Fruit fly (Drosophila melanogaster): ENCODE results near the gene CG10561.

Gene CG10561

dm6 chr2L:19156737-19157287 lies 42.6 kb downstream of the CG10561 start:
- TF ChIP-seq CG3281 (GFP tag; optimal IDR thresholded peaks at IDR 0.05) (no peak), CG10462 (GFP tag; optimal IDR thresholded peaks at IDR 0.05) (no peak), BEAF-32 (GFP tag; optimal IDR thresholded peaks at IDR 0.05) (peak; percentile 36), CG14441 (GFP tag; IDR thresholded peaks at IDR 0.05) (no peak), gem (tag; optimal IDR thresholded peaks at IDR 0.05) (no peak), ems (GFP tag; optimal IDR thresholded peaks at IDR 0.05) (no peak), YL-1 (GFP tag; optimal IDR thresholded peaks at IDR 0.05) (no peak), CG1832 (GFP tag; optimal IDR thresholded peaks at IDR 0.05) (no peak), chinmo (GFP tag; IDR thresholded peaks at IDR 0.05; ENCODE audit: partially characterized antibody) (peak; percentile 94; the same call in 3 of the 4 replicates), repo (GFP tag; optimal IDR thresholded peaks at IDR 0.05) (no peak), CG32532 (GFP tag; IDR thresholded peaks at IDR 0.05) (peak; percentile 28; the same call in 1 of the 2 replicates), sr (GFP tag; IDR thresholded peaks at IDR 0.05) (no peak), CG6175 (GFP tag; IDR thresholded peaks at IDR 0.05) (peak; percentile 47; the same call in 1 of the 3 replicates), nom (GFP tag; optimal IDR thresholded peaks at IDR 0.05) (peak; percentile 41), HLHmδ (GFP tag; optimal IDR thresholded peaks at IDR 0.05) (peak; percentile 11), danr (GFP tag; IDR thresholded peaks at IDR 0.05) (no peak), tna (GFP tag; IDR thresholded peaks at IDR 0.05; ENCODE audit: partially characterized antibody) (0 out of 2 replicates have a peak, but pooled peaks have one; percentile 32), Ada2b (GFP tag; IDR thresholded peaks at IDR 0.05) (no peak), CG17361 (GFP tag; IDR thresholded peaks at IDR 0.05) (no peak), cwo (GFP tag; optimal IDR thresholded peaks at IDR 0.05) (no peak), Pdp1 (GFP tag; optimal IDR thresholded peaks at IDR 0.05) (peak in 1 of 2 experiments; percentile 80), eyg (GFP tag; optimal IDR thresholded peaks at IDR 0.05) (no peak), mld (GFP tag; IDR thresholded peaks at IDR 0.05; ENCODE audit: partially characterized antibody) (0 out of 3 replicates have a peak, but pooled peaks have one; percentile 39), Med (GFP tag) (peak; percentile 76), toy (GFP tag; IDR thresholded peaks at IDR 0.05) (no peak), CG12769 (tag; optimal IDR thresholded peaks at IDR 0.05) (peak; percentile 46), Adf1 (GFP tag; IDR thresholded peaks at IDR 0.05) (peak; percentile 78), CG9797 (GFP tag; optimal IDR thresholded peaks at IDR 0.05) (no peak), sd (tag; optimal IDR thresholded peaks at IDR 0.05) (peak; percentile 52), tll (GFP tag; optimal IDR thresholded peaks at IDR 0.05) (peak in 1 of 2 experiments; percentile 74), D19A (tag; optimal IDR thresholded peaks at IDR 0.05) (peak; percentile 38), CG2199 (GFP tag; IDR thresholded peaks at IDR 0.05) (peak; percentile 70; the same call in 1 of the 3 replicates), slou (GFP tag; optimal IDR thresholded peaks at IDR 0.05) (no peak), z (GFP tag; IDR thresholded peaks at IDR 0.05) (0 out of 3 replicates have a peak, but pooled peaks have one; percentile 44), CG8281 (tag; optimal IDR thresholded peaks at IDR 0.05) (peak; percentile 4), abd-A (tag; optimal IDR thresholded peaks at IDR 0.05) (peak; percentile 11), CG4360 (GFP tag; IDR thresholded peaks at IDR 0.05) (0 out of 2 replicates have a peak, but pooled peaks have one; percentile 29), grn (GFP tag; optimal IDR thresholded peaks at IDR 0.05) (peak; percentile 13), kni (GFP tag; optimal IDR thresholded peaks at IDR 0.05) (peak; percentile 90), CG4328 (GFP tag; optimal IDR thresholded peaks at IDR 0.05) (no peak), rib (GFP tag; IDR thresholded peaks at IDR 0.05) (peak; percentile 28; the same call in 1 of the 2 replicates), ro (GFP tag; IDR thresholded peaks at IDR 0.05) (no peak), MBD-R2 (GFP tag; IDR thresholded peaks at IDR 0.05) (0 out of 2 replicates have a peak, but pooled peaks have one; percentile 8), Atf6 (GFP tag; IDR thresholded peaks at IDR 0.05) (0 out of 2 replicates have a peak, but pooled peaks have one; percentile 12), cg (GFP tag; optimal IDR thresholded peaks at IDR 0.05) (peak; percentile 82), ftz-f1 (GFP tag; optimal IDR thresholded peaks at IDR 0.05) (peak; percentile 24), bbx (GFP tag; IDR thresholded peaks at IDR 0.05; ENCODE audit: partially characterized antibody) (no peak), ci (GFP tag; IDR thresholded peaks at IDR 0.05) (0 out of 3 replicates have a peak, but pooled peaks have one; percentile 9), CG9437 (GFP tag; optimal IDR thresholded peaks at IDR 0.05) (peak; percentile 9)

Data from whole organism, embryonic.